Worm (Caenorhabditis elegans): ENCODE measurements around the gene srg-30.

srg-30 gene

DNA sequence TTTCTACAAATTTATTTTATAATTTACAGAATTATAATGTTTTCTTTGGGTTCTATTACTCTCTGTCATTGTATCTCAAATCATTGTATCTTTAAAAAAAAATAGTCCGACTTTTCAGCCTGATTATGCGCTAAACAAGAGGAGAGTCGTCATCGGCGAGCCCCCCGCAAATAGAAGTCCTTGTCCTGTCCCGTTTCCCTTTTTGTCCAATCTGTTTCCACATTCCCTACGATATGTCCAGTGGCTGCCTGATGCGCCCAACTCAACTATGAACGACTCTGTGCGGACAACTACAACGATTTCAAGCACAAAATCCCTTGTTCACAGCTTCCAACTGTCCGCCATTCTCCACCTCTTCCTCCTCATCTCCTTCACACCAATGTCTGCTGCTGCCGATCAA, 39.9 kb upstream of the srg-30 start, which contains the start of gene dbl-1:
TSS of gene dbl-1 (plus strand) at position 119 of the 400 bp plus-strand sequence.
- TF ChIP-seq Y95B8A.8 (GFP tag; IDR thresholded peaks at IDR 0.05): no peak
- no peak for TF ChIP-seq egl-18 (GFP tag; IDR thresholded peaks at IDR 0.05)
- peak; percentile 37 for TF ChIP-seq chd-7 (tag; optimal IDR thresholded peaks at IDR 0.05)
- 0 out of 2 replicates have a peak, but pooled peaks have one; percentile 35 for TF ChIP-seq lin-26 (GFP tag; IDR thresholded peaks at IDR 0.05)
- peak; percentile 46; the same call in 1 of the 2 replicates for TF ChIP-seq zfh-2 (GFP tag; conservative IDR thresholded peaks at IDR 0.05)
- no peak for TF ChIP-seq tbp1 (GFP tag; optimal IDR thresholded peaks at IDR 0.05)
- TF ChIP-seq F57C9.4 (tag; optimal IDR thresholded peaks at IDR 0.05): no peak

DNA sequence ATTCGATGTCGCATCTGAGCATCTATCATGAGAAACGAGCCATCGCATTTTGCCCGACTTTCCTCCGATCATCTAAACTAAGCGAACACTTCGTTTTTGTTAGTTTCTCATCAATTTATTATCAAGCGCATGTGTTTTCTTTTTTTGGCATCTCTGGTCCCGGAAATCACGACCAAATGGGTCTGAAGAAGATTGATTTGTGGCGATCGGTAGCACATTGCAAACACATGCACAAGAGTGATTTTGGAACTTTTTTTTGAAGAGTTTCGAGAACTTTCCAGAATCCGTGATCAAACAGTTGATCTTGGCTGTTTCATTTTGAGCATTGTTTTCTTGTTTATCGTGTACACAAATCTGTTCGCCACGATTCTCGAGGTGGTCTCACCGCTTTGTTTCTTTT, 35.1 kb upstream of the srg-30 start:
- TF ChIP-seq hsf-1 (GFP tag; IDR thresholded peaks at IDR 0.05): peak; percentile 21; the same call in 1 of the 2 replicates
- TF ChIP-seq snpc-3.4 (tag; optimal IDR thresholded peaks at IDR 0.05): no peak
- TF ChIP-seq F33H1.4 (GFP tag; IDR thresholded peaks at IDR 0.05): no peak

DNA sequence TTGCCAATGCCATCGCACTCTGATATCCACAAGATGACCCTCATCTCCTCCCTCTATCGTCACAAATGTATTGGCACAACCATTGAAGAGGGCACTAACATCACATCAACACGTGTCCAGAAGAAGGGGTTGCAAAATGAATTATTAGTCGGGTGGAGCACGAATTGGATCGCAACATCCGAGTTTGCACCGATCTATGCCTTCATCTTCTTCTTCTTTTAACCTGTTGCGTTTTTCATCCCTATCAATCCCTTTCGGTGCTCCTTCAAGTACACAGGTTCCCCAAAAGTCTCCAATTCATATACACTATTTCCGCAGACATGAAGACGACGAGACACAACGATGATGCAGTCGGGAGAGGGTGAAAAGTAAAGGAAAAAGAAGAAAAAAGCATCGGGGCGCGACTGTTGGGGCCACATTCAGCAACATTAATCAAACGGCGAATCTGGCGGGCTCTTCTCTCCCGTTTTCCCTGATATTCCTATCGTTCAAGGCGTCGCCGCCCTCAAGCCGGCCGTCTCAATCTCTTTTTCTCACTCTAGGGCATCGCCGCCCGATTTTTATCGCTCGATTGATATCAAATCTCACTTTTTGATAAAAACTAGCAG, 33.5 kb upstream of the srg-30 start:
- no peak for TF ChIP-seq repo-1 (tag; optimal IDR thresholded peaks at IDR 0.05)
- TF ChIP-seq zfh-2 (GFP tag; conservative IDR thresholded peaks at IDR 0.05): peak; percentile 58
- no peak for TF ChIP-seq B0019.2 (GFP tag; conservative IDR thresholded peaks at IDR 0.05)

DNA sequence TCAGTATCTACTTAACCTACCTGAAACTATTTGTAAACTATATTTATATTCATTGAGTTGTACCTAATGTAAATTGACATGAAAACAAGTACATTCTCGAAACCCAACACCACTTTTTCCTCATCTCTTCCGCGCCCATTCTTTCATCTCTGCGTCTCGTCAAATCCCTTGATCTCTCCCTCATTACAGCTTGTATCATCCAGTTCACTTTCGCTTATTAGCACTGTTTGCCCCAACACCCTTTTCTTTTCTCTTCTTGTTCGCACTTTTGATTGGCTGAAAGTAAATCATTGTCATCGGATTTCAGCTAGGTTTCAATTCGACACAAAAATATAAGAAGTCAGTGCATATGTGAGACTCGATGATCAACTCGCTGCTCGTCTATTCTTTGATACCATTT, 26.6 kb upstream of the srg-30 start, which contains the start of gene T25F10.3:
TSS of gene T25F10.3 (plus strand) at position 308 of the 400 bp plus-strand sequence.
- TF ChIP-seq K12H6.12 (tag; optimal IDR thresholded peaks at IDR 0.05) (no peak), hmg-1.2 (GFP tag; IDR thresholded peaks at IDR 0.05) (0 out of 2 replicates have a peak, but pooled peaks have one; percentile 13)

DNA sequence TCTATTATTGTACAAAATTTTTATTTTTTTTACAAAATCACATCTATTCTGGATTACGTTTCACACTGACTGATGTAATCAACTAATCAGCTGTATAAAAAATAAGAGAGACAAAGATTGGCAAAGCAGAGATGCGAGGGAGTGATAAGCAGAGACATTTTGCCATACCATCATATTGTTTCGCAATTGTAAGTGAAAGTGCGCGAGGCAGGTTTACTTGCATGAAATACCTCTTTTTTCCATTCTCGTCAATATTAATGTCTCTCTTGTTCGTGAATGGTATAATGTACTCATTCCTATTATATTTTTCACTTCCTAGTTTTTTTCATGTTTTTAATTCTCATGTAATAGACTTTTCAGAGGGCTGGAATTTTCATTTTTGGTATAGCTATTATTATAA, 18.7 kb upstream of the srg-30 start:
- TF ChIP-seq nhr-27 (tag; optimal IDR thresholded peaks at IDR 0.05): no peak
- no peak for TF ChIP-seq cebp-1 (GFP tag; IDR thresholded peaks at IDR 0.05)
- TF ChIP-seq cebp-1 (tag; optimal IDR thresholded peaks at IDR 0.05): peak; percentile 62

ce11 chrV:6736108-6736507, 18.0 kb upstream of the srg-30 start:
- no peak for TF ChIP-seq ztf-28 (GFP tag; IDR thresholded peaks at IDR 0.05)
- TF ChIP-seq F22D6.2 (tag; optimal IDR thresholded peaks at IDR 0.05): no peak
- TF ChIP-seq ccch-3 (GFP tag; optimal IDR thresholded peaks at IDR 0.05): no peak
- TF ChIP-seq madf-8 (GFP tag; conservative IDR thresholded peaks at IDR 0.05): no peak
- no peak for TF ChIP-seq nhr-27 (tag; optimal IDR thresholded peaks at IDR 0.05)
- no peak for TF ChIP-seq hrde-1 (tag; optimal IDR thresholded peaks at IDR 0.05; ENCODE audit: borderline replicate concordance)
- no peak for TF ChIP-seq F55B11.4 (tag; optimal IDR thresholded peaks at IDR 0.05; ENCODE audit: borderline replicate concordance, insufficient read depth)
- TF ChIP-seq ztf-26 (tag; optimal IDR thresholded peaks at IDR 0.05): no peak
- TF ChIP-seq B0035.1 (tag; optimal IDR thresholded peaks at IDR 0.05): no peak
- TF ChIP-seq ekl-4 (GFP tag; IDR thresholded peaks at IDR 0.05): no peak
- no peak for TF ChIP-seq die-1 (tag; optimal IDR thresholded peaks at IDR 0.05)
- TF ChIP-seq mxl-1 (tag; optimal IDR thresholded peaks at IDR 0.05): no peak
- TF ChIP-seq ztf-25 (GFP tag; IDR thresholded peaks at IDR 0.05): no peak
- TF ChIP-seq hmg-1.2 (GFP tag; IDR thresholded peaks at IDR 0.05): no peak
- TF ChIP-seq lin-26 (GFP tag; IDR thresholded peaks at IDR 0.05): no peak
- no peak for TF ChIP-seq ztf-3 (GFP tag; optimal IDR thresholded peaks at IDR 0.05)
- TF ChIP-seq sea-2 (GFP tag; IDR thresholded peaks at IDR 0.05): no peak
- no peak for TF ChIP-seq dpl-1 (GFP tag; optimal IDR thresholded peaks at IDR 0.05)
